Worm (Caenorhabditis elegans): ENCODE data around the gene atrn-1.

atrn-1 gene

DNA sequence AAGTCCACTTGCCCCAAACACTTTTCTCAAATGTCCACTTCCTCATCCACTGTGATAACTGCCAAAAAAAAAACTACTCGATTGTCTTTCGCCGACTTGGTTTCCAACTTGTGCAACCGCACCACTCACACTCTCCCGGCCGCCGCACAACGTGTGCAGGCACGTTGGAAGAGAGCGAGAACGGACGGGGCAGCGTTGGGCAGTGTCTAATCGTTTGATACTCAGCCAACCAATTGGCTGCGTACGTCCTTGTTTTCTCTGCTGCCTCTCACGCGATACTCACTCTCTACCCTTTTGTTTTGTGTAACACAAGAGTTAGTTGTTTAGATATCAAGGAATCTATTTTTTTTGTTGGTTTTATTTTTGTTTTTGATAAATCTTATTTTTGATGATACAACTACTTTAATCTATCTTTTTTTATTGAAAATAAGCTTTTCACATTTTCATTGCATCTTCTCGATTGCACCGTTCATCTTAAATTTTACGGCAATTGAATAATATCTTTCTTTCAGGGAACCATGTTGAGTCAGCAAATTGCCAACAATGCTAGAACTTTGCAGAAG lies 42.2 kb downstream of the atrn-1 start, which contains the start of gene sucl-1 (continued):
- TF ChIP-seq unc-42 (tag; optimal IDR thresholded peaks at IDR 0.05), result peak; percentile 73
- no peak for TF ChIP-seq ceh-9 (tag; optimal IDR thresholded peaks at IDR 0.05)
- TF ChIP-seq pha-4 (tag; optimal IDR thresholded peaks at IDR 0.05), result no peak
- no peak for TF ChIP-seq Y22D7AL.16 (tag; optimal IDR thresholded peaks at IDR 0.05)
- peak; percentile 6 for TF ChIP-seq pax-1 (tag; optimal IDR thresholded peaks at IDR 0.05)
- TF ChIP-seq nhr-232 (tag; optimal IDR thresholded peaks at IDR 0.05), result no peak
- TF ChIP-seq unc-86 (tag; optimal IDR thresholded peaks at IDR 0.05), result no peak
- no peak for TF ChIP-seq ceh-19 (GFP tag; optimal IDR thresholded peaks at IDR 0.05)
- TF ChIP-seq ceh-48 (tag; optimal IDR thresholded peaks at IDR 0.05), result no peak
- no peak for TF ChIP-seq elt-4 (tag; optimal IDR thresholded peaks at IDR 0.05)
- TF ChIP-seq che-1 (tag; optimal IDR thresholded peaks at IDR 0.05), result no peak
- no peak for TF ChIP-seq dmd-4 (tag; optimal IDR thresholded peaks at IDR 0.05; ENCODE audit: borderline replicate concordance)
- peak; percentile 77 for TF ChIP-seq sdc-2 (tag; optimal IDR thresholded peaks at IDR 0.05)
- no peak for TF ChIP-seq ahr-1 (tag; optimal IDR thresholded peaks at IDR 0.05)
- peak; percentile 65 for TF ChIP-seq ceh-14 (tag; optimal IDR thresholded peaks at IDR 0.05)
- no peak for TF ChIP-seq lim-6 (tag; optimal IDR thresholded peaks at IDR 0.05)
- TF ChIP-seq zip-5 (tag; optimal IDR thresholded peaks at IDR 0.05), result no peak
- no peak for TF ChIP-seq K02D7.2 (tag; optimal IDR thresholded peaks at IDR 0.05)
- peak; percentile 49 for TF ChIP-seq unc-55 (GFP tag; optimal IDR thresholded peaks at IDR 0.05)
- peak; percentile 64 for TF ChIP-seq elt-2 (tag; optimal IDR thresholded peaks at IDR 0.05)
- TF ChIP-seq eyg-1 (tag; optimal IDR thresholded peaks at IDR 0.05), result no peak
- peak; percentile 45 for TF ChIP-seq hlh-30 (tag; optimal IDR thresholded peaks at IDR 0.05; ENCODE audit: insufficient read depth)
- no peak for TF ChIP-seq tbx-7 (tag; optimal IDR thresholded peaks at IDR 0.05)
- TF ChIP-seq ceh-2 (tag; optimal IDR thresholded peaks at IDR 0.05), result no peak
- TF ChIP-seq nfya-1 (tag; optimal IDR thresholded peaks at IDR 0.05), result peak; percentile 99
- no peak for TF ChIP-seq pros-1 (tag; optimal IDR thresholded peaks at IDR 0.05)
- TF ChIP-seq unc-3 (GFP tag; conservative IDR thresholded peaks at IDR 0.05), result no peak
- TF ChIP-seq unc-3 (tag; optimal IDR thresholded peaks at IDR 0.05), result no peak

DNA sequence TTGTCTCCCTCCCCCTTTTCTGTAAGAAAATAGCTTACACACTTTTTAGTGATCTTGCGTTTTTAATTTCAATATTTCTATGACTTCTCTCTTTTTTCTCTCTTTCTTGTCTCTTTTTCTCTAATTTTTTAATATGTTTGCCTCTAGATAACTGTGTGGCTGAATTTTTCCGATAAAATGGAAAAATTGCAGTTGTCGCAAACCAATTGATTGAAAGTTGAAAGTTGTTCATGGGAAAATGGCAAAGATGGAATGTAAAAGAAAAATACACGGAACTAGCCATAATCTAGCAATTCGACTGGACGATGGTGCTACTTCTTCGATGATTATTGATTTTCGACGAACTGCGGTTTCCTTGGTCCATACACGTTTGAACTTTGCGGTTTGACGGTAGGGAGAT lies 44.5 kb downstream of the atrn-1 start:
- TF ChIP-seq che-1 (tag; optimal IDR thresholded peaks at IDR 0.05), result no peak
- TF ChIP-seq K09A11.1 (tag; optimal IDR thresholded peaks at IDR 0.05; ENCODE audit: insufficient read depth), result no peak
- no peak for TF ChIP-seq C38D4.7 (GFP tag; optimal IDR thresholded peaks at IDR 0.05)
- TF ChIP-seq ceh-30 (tag; optimal IDR thresholded peaks at IDR 0.05), result no peak
- no peak for TF ChIP-seq ceh-19 (GFP tag; optimal IDR thresholded peaks at IDR 0.05)
- no peak for TF ChIP-seq fkh-6 (tag; optimal IDR thresholded peaks at IDR 0.05)
- no peak for TF ChIP-seq fkh-10 (GFP tag; optimal IDR thresholded peaks at IDR 0.05)
- TF ChIP-seq dmd-4 (tag; optimal IDR thresholded peaks at IDR 0.05; ENCODE audit: borderline replicate concordance), result no peak
- no peak for TF ChIP-seq hlh-13 (GFP tag; optimal IDR thresholded peaks at IDR 0.05)
- TF ChIP-seq ceh-31 (tag; optimal IDR thresholded peaks at IDR 0.05), result no peak
- TF ChIP-seq nfya-1 (tag; optimal IDR thresholded peaks at IDR 0.05), result no peak
- TF ChIP-seq ceh-22 (tag; optimal IDR thresholded peaks at IDR 0.05), result no peak
- no peak for TF ChIP-seq pax-1 (tag; optimal IDR thresholded peaks at IDR 0.05)

DNA sequence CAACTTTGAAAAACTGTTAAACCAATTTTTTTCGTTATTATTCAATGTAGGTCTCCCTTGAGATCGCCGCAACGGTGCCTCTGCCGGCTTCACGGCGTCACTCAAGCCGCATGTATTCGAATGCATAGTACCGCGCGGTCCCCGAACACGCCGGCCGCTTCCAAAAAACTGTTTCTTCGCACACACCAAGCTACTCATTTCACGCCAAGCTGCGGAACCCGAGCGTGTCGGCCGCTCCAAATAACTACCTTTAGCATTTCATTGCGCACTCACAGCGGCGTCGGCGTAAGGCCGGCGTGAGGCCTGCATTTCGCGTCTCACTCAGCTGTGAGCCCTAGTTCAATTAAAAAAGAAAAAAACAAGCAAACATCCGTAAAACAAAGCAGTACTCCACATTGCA lies 45.2 kb downstream of the atrn-1 start:
- TF ChIP-seq ceh-30 (tag; optimal IDR thresholded peaks at IDR 0.05) (no peak), odd-2 (tag; optimal IDR thresholded peaks at IDR 0.05) (no peak), ref-2 (tag; optimal IDR thresholded peaks at IDR 0.05) (no peak), ceh-24 (tag; optimal IDR thresholded peaks at IDR 0.05) (no peak), C08G9.2 (tag; optimal IDR thresholded peaks at IDR 0.05) (peak; percentile 3)

Data from whole organism, late embryonic.